Worm (Caenorhabditis elegans) whole organism, midembryonic: ENCODE measurements around the gene Y37H2A.12.

Experiments used
- T22C8.4 ChIP-seq: fragments of 200-800 bp; sonication (Bioruptor generic); IDR thresholded peaks from 2 replicates; pipeline ENCODE4 v1.3.6; 2022; ENCODE audit warnings: missing genetic modification characterization, missing compliant biosample characterization
- cog-1 ChIP-seq: sonication (generic microtip); optimal IDR thresholded peaks from 2 replicates; lab custom pipeline; 2016; ENCODE audit warnings: missing genetic modification characterization, missing compliant biosample characterization
- flt-1 ChIP-seq: fragments of 200-800 bp; sonication (Bioruptor generic); IDR thresholded peaks from 2 replicates; pipeline ENCODE4 v1.3.6; 2022; ENCODE audit warnings: missing genetic modification characterization, missing compliant biosample characterization
- klf-2 ChIP-seq: fragments of 200-800 bp; sonication (Bioruptor generic); conservative IDR thresholded peaks from 2 replicates; pipeline ENCODE4 v1.3.6; 2022; ENCODE audit warnings: missing genetic modification reagents, missing genetic modification characterization, missing compliant biosample characterization
- med-1 ChIP-seq: sonication (generic microtip); optimal IDR thresholded peaks from 2 replicates; lab custom pipeline; 2017; ENCODE audit warnings: missing genetic modification characterization, mild to moderate bottlenecking, missing compliant biosample characterization, antibody characterized with exemption, missing genetic modification reagents; ENCODE audit not compliant: insufficient read depth
- ref-1 ChIP-seq: fragments of 200-800 bp; sonication (Bioruptor generic); conservative IDR thresholded peaks from 2 replicates; pipeline ENCODE4 v1.3.6; 2022; ENCODE audit warnings: missing genetic modification reagents, missing genetic modification characterization, missing compliant biosample characterization
- tab-1 ChIP-seq: fragments of 200-800 bp; sonication (Bioruptor generic); IDR thresholded peaks from 2 replicates; pipeline ENCODE4 v1.3.6; 2022; ENCODE audit warnings: missing genetic modification characterization, missing compliant biosample characterization
- ztf-23 ChIP-seq: fragments of 200-800 bp; sonication (Bioruptor generic); IDR thresholded peaks from 2 replicates; pipeline ENCODE4 v1.3.6; 2022; ENCODE audit warnings: missing genetic modification reagents, missing genetic modification characterization, missing compliant biosample characterization
- ztf-29 ChIP-seq: fragments of 200-800 bp; sonication (Bioruptor generic); IDR thresholded peaks from 2 replicates; pipeline ENCODE4 v1.3.6; 2022; ENCODE audit warnings: missing genetic modification reagents, missing genetic modification characterization, missing compliant biosample characterization

The Y37H2A.12 gene

DNA sequence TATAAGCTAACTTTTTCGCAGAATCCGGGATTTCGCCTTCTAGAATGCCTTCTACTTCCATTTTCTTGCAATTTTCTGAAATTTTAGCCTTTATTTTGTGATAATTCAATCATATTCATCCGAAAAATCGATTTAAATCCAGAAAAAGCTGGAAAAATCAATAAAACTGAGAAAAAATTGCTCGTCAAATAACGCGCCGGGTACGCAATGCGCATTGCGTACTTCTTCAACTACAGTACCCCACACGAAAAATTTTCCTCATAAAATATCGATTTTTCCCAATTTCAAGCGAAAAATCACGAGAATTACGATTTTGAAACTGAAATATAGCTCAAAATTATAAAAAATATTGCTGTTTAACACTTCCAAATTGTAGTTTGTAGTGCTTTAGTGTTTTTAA, at the start of gene Y37H2A.12:
Gene Y37H2A.12 (minus strand): TSS at position 81 of the 400 bp plus-strand sequence.
- TF ChIP-seq ztf-29 (GFP tag; lab: Robert Waterston, UW) (no peak), ztf-23 (no peak), T22C8.4 (GFP tag; lab: Robert Waterston, UW) (no peak), tab-1 (GFP tag; lab: Robert Waterston, UW) (no peak), ref-1 (GFP tag; lab: Robert Waterston, UW) (no peak), klf-2 (GFP tag; lab: Robert Waterston, UW) (no peak), flt-1 (GFP tag; lab: Robert Waterston, UW) (no peak), cog-1 (tag; lab: Kevin White, UChicago) (no peak), med-1 (GFP tag; lab: Kevin White, UChicago) (no peak)

DNA sequence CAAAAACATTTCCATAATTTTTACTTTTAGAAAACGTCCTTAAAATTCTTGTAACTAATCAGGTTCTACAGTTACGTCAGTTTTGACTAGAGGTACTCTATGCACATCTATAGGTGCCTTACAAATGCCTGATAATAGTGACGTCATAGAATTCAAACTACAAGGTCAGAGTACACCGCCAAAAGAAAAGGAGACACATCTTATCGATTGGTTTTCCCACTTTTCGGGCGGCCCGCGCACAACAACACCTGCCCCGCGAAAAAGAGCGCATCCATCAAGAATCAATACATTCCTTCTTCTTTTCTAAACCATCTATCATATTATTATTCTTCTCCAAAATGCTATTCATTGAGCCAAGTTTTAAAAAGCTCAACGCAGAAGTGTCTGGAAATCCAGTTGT, 48.7 kb upstream of the Y37H2A.12 start, which contains the start of gene C31G12.1:
Gene C31G12.1 (plus strand): TSS at position 301 of the 400 bp plus-strand sequence.
- TF ChIP-seq T22C8.4 (GFP tag; lab: Robert Waterston, UW) (no peak), flt-1 (GFP tag; lab: Robert Waterston, UW) (no peak), klf-2 (GFP tag; lab: Robert Waterston, UW) (no peak), ztf-29 (GFP tag; lab: Robert Waterston, UW) (no peak), med-1 (GFP tag; lab: Kevin White, UChicago) (no peak)

DNA sequence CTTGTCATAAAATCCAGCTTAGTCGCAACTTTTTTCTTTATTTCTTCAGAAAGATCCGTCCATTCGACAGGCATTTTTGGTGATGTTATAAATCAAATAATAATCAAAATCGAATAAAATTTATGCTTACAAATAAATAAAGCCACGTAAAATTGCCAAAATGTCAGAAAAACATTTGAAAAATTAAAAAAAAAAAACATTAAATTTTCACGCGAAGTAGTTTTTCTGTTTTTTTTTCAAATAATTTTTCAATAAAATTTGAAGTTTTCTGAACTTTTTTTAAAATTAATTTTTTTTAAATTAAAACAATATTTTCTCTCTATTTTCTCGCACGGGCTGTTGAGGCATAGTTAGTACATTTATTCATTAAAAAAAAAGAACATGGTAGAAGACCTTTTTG, 47.7 kb upstream of the Y37H2A.12 start, which contains the start of gene C31G12.4:
Gene C31G12.4 (minus strand): TSS at position 101 of the 400 bp plus-strand sequence.
- TF ChIP-seq cog-1 (tag; lab: Kevin White, UChicago) = no peak
- TF ChIP-seq flt-1 (GFP tag; lab: Robert Waterston, UW) = no peak
- TF ChIP-seq klf-2 (GFP tag; lab: Robert Waterston, UW) = no peak
- no peak for TF ChIP-seq T22C8.4 (GFP tag; lab: Robert Waterston, UW)
- TF ChIP-seq ztf-29 (GFP tag; lab: Robert Waterston, UW) = no peak
- TF ChIP-seq ztf-23 = no peak

DNA sequence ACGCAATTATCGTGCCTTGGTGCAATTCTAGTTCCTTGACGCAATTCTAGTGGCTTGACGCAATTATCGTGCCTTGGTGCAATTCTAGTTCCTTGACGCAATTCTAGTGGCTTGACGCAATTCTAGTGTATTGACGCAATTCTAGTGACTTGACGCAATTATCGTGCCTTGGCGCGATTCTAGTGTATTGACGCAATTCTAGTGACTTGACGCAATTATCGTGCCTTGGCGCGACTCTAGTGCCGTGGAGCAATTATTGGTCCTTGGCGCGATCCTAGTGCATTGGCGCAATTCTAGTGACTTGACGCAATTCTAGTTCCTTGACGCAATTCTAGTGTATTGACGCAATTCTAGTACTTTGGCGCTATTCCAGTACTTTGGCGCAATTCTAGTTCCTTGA, 44.0 kb upstream of the Y37H2A.12 start:
- 0 out of 2 replicates have a peak, but pooled peaks have one; percentile 47 for TF ChIP-seq ztf-23
- 0 out of 2 replicates have a peak, but pooled peaks have one; percentile 28 for TF ChIP-seq T22C8.4 (GFP tag; lab: Robert Waterston, UW)

DNA sequence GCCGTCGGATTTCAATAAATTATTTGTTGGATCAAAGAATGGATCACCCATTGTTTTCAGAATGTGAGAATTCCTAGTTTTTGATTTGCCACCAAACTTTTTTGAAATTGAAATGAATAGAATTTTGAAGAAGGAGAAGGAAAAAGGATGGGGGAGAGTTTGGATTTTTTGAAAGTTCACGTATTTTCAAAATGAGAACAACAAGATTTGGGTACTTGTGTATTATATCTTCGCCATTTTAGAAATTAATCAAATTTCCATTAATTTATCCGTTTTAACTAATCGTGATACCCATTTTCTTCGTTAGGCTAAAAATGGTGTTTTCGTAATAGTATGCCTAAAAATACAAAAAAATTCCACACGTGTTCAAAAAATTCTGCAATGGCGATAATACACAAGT, 40.6 kb upstream of the Y37H2A.12 start, which contains the start of gene C14A6.8:
Gene C14A6.8 (minus strand): TSS at position 101 of the 400 bp plus-strand sequence.
- TF ChIP-seq ztf-23 (no peak), ref-1 (GFP tag; lab: Robert Waterston, UW) (no peak), med-1 (GFP tag; lab: Kevin White, UChicago) (no peak), cog-1 (tag; lab: Kevin White, UChicago) (no peak), klf-2 (GFP tag; lab: Robert Waterston, UW) (no peak), flt-1 (GFP tag; lab: Robert Waterston, UW) (no peak), ztf-29 (GFP tag; lab: Robert Waterston, UW) (no peak), tab-1 (GFP tag; lab: Robert Waterston, UW) (no peak), T22C8.4 (GFP tag; lab: Robert Waterston, UW) (no peak)

DNA sequence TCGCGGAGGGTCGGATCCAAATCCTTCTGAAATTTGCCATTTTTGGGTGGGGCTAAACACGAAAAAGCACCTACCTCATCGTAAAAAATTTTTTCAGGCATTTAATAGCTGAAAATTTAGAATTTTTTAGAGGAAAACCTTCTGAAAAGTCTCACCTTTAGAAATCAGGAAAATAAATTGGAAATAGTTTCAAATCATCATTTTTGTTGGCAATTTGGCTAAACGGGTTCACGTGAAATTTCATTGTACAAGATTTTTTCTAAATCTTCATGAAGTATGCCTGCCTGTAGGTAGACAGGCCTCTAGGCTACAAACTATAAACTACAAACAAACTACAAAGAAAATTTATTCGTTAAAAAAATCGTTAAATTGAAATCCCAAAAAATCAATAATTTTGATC, 37.3 kb upstream of the Y37H2A.12 start, which contains the start of gene C14A6.7:
Gene C14A6.7 (minus strand): TSS at position 101 of the 400 bp plus-strand sequence.
- TF ChIP-seq ztf-29 (GFP tag; lab: Robert Waterston, UW) (no peak), ztf-23 (no peak), flt-1 (GFP tag; lab: Robert Waterston, UW) (no peak), med-1 (GFP tag; lab: Kevin White, UChicago) (no peak)

DNA sequence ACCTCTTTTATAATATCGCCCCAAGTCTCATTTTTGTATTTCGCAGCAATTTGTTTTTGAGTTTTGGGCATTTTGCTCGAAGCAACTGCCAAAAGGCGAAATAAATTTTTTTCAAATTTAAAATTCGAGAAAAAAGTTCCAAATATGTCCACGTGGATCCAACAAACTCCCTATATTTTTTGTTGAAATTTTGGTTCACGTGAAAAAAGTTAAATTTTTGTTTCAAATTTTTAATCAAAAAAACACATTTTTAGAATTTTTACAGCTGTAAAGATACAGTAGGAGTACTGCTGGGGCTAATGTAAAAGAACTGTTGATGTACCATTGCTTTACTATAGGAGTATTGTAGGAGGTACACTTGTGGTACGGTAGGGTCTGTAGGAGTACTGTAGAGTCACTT, 36.2 kb upstream of the Y37H2A.12 start, which contains the start of gene C14A6.6:
Gene C14A6.6 (minus strand): TSS at position 101 of the 400 bp plus-strand sequence.
- TF ChIP-seq ref-1 (GFP tag; lab: Robert Waterston, UW) = no peak
- TF ChIP-seq tab-1 (GFP tag; lab: Robert Waterston, UW) = no peak
- TF ChIP-seq T22C8.4 (GFP tag; lab: Robert Waterston, UW) = no peak
- TF ChIP-seq ztf-23 = no peak

DNA sequence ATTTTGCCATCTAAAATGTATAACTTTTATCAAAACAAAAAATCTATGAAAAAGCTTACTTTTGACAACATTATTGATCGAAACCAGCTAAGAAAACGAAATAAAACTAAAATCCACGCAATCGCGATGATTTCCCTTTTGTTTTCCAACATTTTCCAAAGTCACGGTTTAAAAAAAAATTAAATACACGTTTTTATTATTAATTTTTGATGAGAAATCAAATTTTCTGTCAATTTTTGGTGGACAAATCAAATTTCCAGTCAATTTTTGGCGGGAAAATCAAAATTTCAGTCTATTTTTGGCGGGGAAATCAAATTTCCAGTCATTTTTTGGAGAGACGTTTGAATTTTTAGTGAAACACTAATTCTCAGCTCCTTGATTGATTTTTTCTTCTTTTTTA, 33.8 kb upstream of the Y37H2A.12 start, which contains the start of gene C14A6.5:
Gene C14A6.5 (minus strand): TSS at position 101 of the 400 bp plus-strand sequence.
- TF ChIP-seq cog-1 (tag; lab: Kevin White, UChicago) = no peak
- TF ChIP-seq klf-2 (GFP tag; lab: Robert Waterston, UW) = no peak
- no peak for TF ChIP-seq T22C8.4 (GFP tag; lab: Robert Waterston, UW)
- no peak for TF ChIP-seq med-1 (GFP tag; lab: Kevin White, UChicago)
- no peak for TF ChIP-seq flt-1 (GFP tag; lab: Robert Waterston, UW)
- TF ChIP-seq ztf-23 = no peak
- TF ChIP-seq ztf-29 (GFP tag; lab: Robert Waterston, UW) = no peak
- TF ChIP-seq ref-1 (GFP tag; lab: Robert Waterston, UW) = no peak
- no peak for TF ChIP-seq tab-1 (GFP tag; lab: Robert Waterston, UW)

DNA sequence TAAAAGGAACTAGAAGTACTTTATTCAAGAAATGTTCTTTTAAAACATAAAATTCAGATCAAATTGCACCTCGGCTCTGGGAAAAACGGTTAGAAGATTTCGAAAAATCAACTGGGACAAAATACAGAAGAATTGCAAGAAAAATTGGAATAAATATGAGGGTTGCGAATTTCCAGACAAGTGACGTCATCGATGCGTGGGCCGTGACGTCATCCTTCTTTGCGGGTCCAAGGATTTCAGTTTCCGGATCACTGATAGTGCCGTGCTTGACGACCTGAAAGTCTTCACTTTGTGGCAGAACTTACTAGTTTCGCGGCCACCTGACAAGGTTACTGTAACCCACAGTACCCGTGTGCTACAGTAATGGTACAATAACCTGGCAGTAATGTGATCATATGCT, 32.5 kb upstream of the Y37H2A.12 start:
- no peak for TF ChIP-seq ztf-23
- no peak for TF ChIP-seq cog-1 (tag; lab: Kevin White, UChicago)
- no peak for TF ChIP-seq ref-1 (GFP tag; lab: Robert Waterston, UW)
- TF ChIP-seq klf-2 (GFP tag; lab: Robert Waterston, UW) = no peak
- no peak for TF ChIP-seq ztf-29 (GFP tag; lab: Robert Waterston, UW)
- TF ChIP-seq tab-1 (GFP tag; lab: Robert Waterston, UW) = no peak
- no peak for TF ChIP-seq flt-1 (GFP tag; lab: Robert Waterston, UW)
- no peak for TF ChIP-seq med-1 (GFP tag; lab: Kevin White, UChicago)
- TF ChIP-seq T22C8.4 (GFP tag; lab: Robert Waterston, UW) = no peak

DNA sequence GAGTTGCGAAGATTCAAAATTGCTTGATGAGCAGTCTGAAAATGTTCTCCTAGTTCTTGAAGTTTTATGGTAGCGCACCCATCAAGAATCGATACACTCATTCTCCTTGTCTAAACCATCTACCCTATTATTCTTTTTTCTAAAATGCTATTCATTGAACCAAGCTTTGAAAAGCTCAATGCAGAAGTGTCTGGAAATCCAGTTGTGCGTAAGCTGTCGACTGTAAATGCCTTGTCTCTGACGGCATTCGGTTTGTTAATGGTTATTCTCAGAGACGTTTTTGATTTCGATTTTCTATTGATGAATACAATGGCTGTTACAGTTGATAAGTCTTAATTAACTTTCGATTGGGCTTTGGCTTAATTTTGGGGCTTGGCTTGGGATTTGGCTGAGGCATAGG, 31.6 kb upstream of the Y37H2A.12 start, which contains the start of gene C14A6.12:
Gene C14A6.12 (minus strand): TSS at position 101 of the 400 bp plus-strand sequence.
- TF ChIP-seq klf-2 (GFP tag; lab: Robert Waterston, UW) (no peak), med-1 (GFP tag; lab: Kevin White, UChicago) (no peak)
